Fruit fly (Drosophila melanogaster) whole organism, embryonic: ENCODE results near the gene TwdlF.

Experiments
- Adf1 ChIP-seq: fragments of 200-800 bp; sonication (Bioruptor generic); IDR thresholded peaks from 2 replicates; pipeline ENCODE4 v1.3.6; 2022; ENCODE audit warnings: missing biosample characterization, missing genetic modification characterization
- Blimp-1 ChIP-seq: fragments of 200-800 bp; sonication (Bioruptor generic); optimal IDR thresholded peaks from 3 replicates; lab custom pipeline; 2018; ENCODE audit warnings: missing biosample characterization, missing genetic modification characterization, mild to moderate bottlenecking, moderate library complexity, missing genetic modification reagents
- CG11456 ChIP-seq: fragments of 200-800 bp; sonication (Bioruptor generic); IDR thresholded peaks from 3 replicates; pipeline ENCODE4 v1.3.6; 2022; ENCODE audit warnings: missing biosample characterization, missing genetic modification characterization
- CG11560 ChIP-seq: fragments of 200-800 bp; sonication (Bioruptor generic); IDR thresholded peaks from 3 replicates; pipeline ENCODE4 v1.3.6; 2022; ENCODE audit warnings: missing biosample characterization, missing genetic modification characterization
- CG13424 ChIP-seq: fragments of 200-800 bp; sonication (Bioruptor generic); optimal IDR thresholded peaks from 2 replicates; lab custom pipeline; 2019; ENCODE audit warnings: missing biosample characterization, mild to moderate bottlenecking, missing genetic modification characterization, moderate library complexity
- CG15011 ChIP-seq: fragments of 200-800 bp; sonication (Bioruptor generic); optimal IDR thresholded peaks from 3 replicates; lab custom pipeline; 2018; ENCODE audit warnings: missing biosample characterization, mild to moderate bottlenecking, missing genetic modification characterization
- CG17912 ChIP-seq: fragments of 200-800 bp; sonication (Bioruptor generic); optimal IDR thresholded peaks from 2 replicates; lab custom pipeline; 2018; ENCODE audit warnings: missing biosample characterization, mild to moderate bottlenecking, missing genetic modification characterization
- CG18011 ChIP-seq: fragments of 200-800 bp; sonication (Bioruptor generic); optimal IDR thresholded peaks from 2 replicates; lab custom pipeline; 2017; ENCODE audit warnings: missing biosample characterization, missing genetic modification characterization, mild to moderate bottlenecking, moderate library complexity, missing genotype
- CG18476 ChIP-seq: fragments of 200-800 bp; sonication (Bioruptor generic); optimal IDR thresholded peaks from 2 replicates; lab custom pipeline; 2016; ENCODE audit warnings: missing biosample characterization, mild to moderate bottlenecking, missing genetic modification characterization
- CG18599 ChIP-seq: fragments of 200-800 bp; sonication (Bioruptor generic); optimal IDR thresholded peaks from 3 replicates; lab custom pipeline; 2017; ENCODE audit warnings: missing biosample characterization, missing genetic modification characterization, mild to moderate bottlenecking, moderate library complexity, missing genetic modification reagents
- CG32772 ChIP-seq: fragments of 200-800 bp; sonication (Bioruptor generic); IDR thresholded peaks from 2 replicates; pipeline ENCODE4 v1.3.6; 2022; ENCODE audit warnings: missing biosample characterization, missing genetic modification characterization
- CG33557 ChIP-seq: fragments of 200-800 bp; sonication (Bioruptor generic); optimal IDR thresholded peaks from 2 replicates; lab custom pipeline; 2019; ENCODE audit warnings: missing biosample characterization, mild to moderate bottlenecking, missing genetic modification characterization, moderate library complexity
- CG42726 ChIP-seq: fragments of 200-800 bp; sonication (Bioruptor generic); IDR thresholded peaks from 2 replicates; pipeline ENCODE4 v1.3.6; 2022; ENCODE audit warnings: missing biosample characterization, missing genetic modification characterization; ENCODE audit not compliant: partially characterized antibody
- CG4730 ChIP-seq: fragments of 200-800 bp; sonication (Bioruptor generic); IDR thresholded peaks from 2 replicates; pipeline ENCODE4 v1.3.6; 2022; ENCODE audit warnings: missing biosample characterization, missing genetic modification characterization
- CG6254 ChIP-seq: fragments of 200-800 bp; sonication (Bioruptor generic); optimal IDR thresholded peaks from 3 replicates; lab custom pipeline; 2017; ENCODE audit warnings: mild to moderate bottlenecking, missing biosample characterization, missing genetic modification reagents, missing genetic modification characterization
- CG6813 ChIP-seq: fragments of 200-800 bp; sonication (Bioruptor generic); optimal IDR thresholded peaks from 2 replicates; lab custom pipeline; 2017; ENCODE audit warnings: missing biosample characterization, missing genetic modification characterization, mild to moderate bottlenecking, moderate library complexity, missing genetic modification reagents
- CG6854 ChIP-seq: fragments of 200-800 bp; sonication (Bioruptor generic); optimal IDR thresholded peaks from 3 replicates; lab custom pipeline; 2017; ENCODE audit warnings: missing biosample characterization, mild to moderate bottlenecking, missing genetic modification characterization
- CG7556 ChIP-seq: fragments of 200-800 bp; sonication (Bioruptor generic); optimal IDR thresholded peaks from 2 replicates; lab custom pipeline; 2017; ENCODE audit warnings: missing biosample characterization, mild to moderate bottlenecking, missing genetic modification characterization
- CG8924 ChIP-seq: fragments of 200-800 bp; optimal IDR thresholded peaks from 3 replicates; lab custom pipeline; 2019; ENCODE audit warnings: missing biosample characterization, mild to moderate bottlenecking, missing genetic modification characterization, moderate library complexity
- CG8944 ChIP-seq: fragments of 200-800 bp; sonication (Bioruptor generic); optimal IDR thresholded peaks from 3 replicates; lab custom pipeline; 2016; ENCODE audit warnings: missing biosample characterization, missing genetic modification characterization
- CG9817 ChIP-seq: fragments of 200-800 bp; sonication (Bioruptor generic); optimal IDR thresholded peaks from 2 replicates; lab custom pipeline; 2018; ENCODE audit warnings: missing biosample characterization, mild to moderate bottlenecking, missing genetic modification characterization, moderate library complexity
- Dad ChIP-seq: fragments of 200-800 bp; sonication (Bioruptor generic); optimal IDR thresholded peaks from 3 replicates; lab custom pipeline; 2016; ENCODE audit warnings: missing biosample characterization, missing genetic modification characterization
- GATAe ChIP-seq: fragments of 200-800 bp; sonication (Bioruptor generic); conservative IDR thresholded peaks from 2 replicates; pipeline ENCODE4 v1.3.6; 2022; ENCODE audit warnings: missing biosample characterization, missing genetic modification characterization
- Hmx ChIP-seq: fragments of 200-800 bp; sonication (Bioruptor generic); optimal IDR thresholded peaks from 2 replicates; lab custom pipeline; 2016; ENCODE audit warnings: missing biosample characterization, missing genetic modification characterization
- Hsf ChIP-seq: fragments of 200-800 bp; sonication (Bioruptor generic); optimal IDR thresholded peaks from 3 replicates; lab custom pipeline; 2016; ENCODE audit warnings: missing biosample characterization, missing genetic modification characterization
- Lim3 ChIP-seq: fragments of 200-800 bp; sonication (Bioruptor generic); IDR thresholded peaks from 2 replicates; pipeline ENCODE4 v1.3.6; 2022; ENCODE audit warnings: missing biosample characterization, missing genetic modification characterization
- Mrtf ChIP-seq: fragments of 200-800 bp; sonication (Bioruptor generic); IDR thresholded peaks from 3 replicates; pipeline ENCODE4 v1.3.6; 2022; ENCODE audit warnings: missing biosample characterization, missing genetic modification characterization
- NFAT ChIP-seq: fragments of 200-800 bp; sonication (Bioruptor generic); IDR thresholded peaks from 2 replicates; pipeline ENCODE4 v1.3.6; 2022; ENCODE audit warnings: missing biosample characterization, missing genetic modification characterization
- NK7.1 ChIP-seq: fragments of 200-800 bp; sonication (Bioruptor generic); optimal IDR thresholded peaks from 3 replicates; lab custom pipeline; 2016; ENCODE audit warnings: missing biosample characterization, missing genetic modification characterization
- Oli ChIP-seq: fragments of 200-800 bp; sonication (Bioruptor generic); optimal IDR thresholded peaks from 2 replicates; lab custom pipeline; 2018; ENCODE audit warnings: missing biosample characterization, mild to moderate bottlenecking, missing genetic modification characterization, moderate library complexity
- Ravus ChIP-seq: fragments of 200-800 bp; sonication (Bioruptor generic); IDR thresholded peaks from 2 replicates; pipeline ENCODE4 v1.3.6; 2022; ENCODE audit warnings: missing biosample characterization, missing genetic modification characterization
- Sox100B ChIP-seq: fragments of 200-800 bp; sonication (Bioruptor generic); optimal IDR thresholded peaks from 3 replicates; lab custom pipeline; 2018; ENCODE audit warnings: missing biosample characterization, mild to moderate bottlenecking, missing genetic modification characterization
- Usf ChIP-seq: fragments of 200-800 bp; sonication (Bioruptor generic); optimal IDR thresholded peaks from 2 replicates; lab custom pipeline; 2017; ENCODE audit warnings: missing genotype, missing biosample characterization, missing genetic modification characterization
- ab ChIP-seq: fragments of 200-800 bp; sonication (Bioruptor generic); optimal IDR thresholded peaks from 2 replicates; lab custom pipeline; 2016; ENCODE audit warnings: missing biosample characterization, missing genetic modification characterization
- abd-A ChIP-seq: fragments of 200-800 bp; sonication (Bioruptor generic); optimal IDR thresholded peaks from 3 replicates; lab custom pipeline; 2019; ENCODE audit warnings: missing biosample characterization, mild to moderate bottlenecking, missing genetic modification characterization, moderate library complexity
- amos ChIP-seq: fragments of 200-800 bp; sonication (Bioruptor generic); IDR thresholded peaks from 2 replicates; pipeline ENCODE4 v1.3.6; 2022; ENCODE audit warnings: missing biosample characterization, missing genetic modification characterization; ENCODE audit not compliant: partially characterized antibody
- aop ChIP-seq: fragments of 200-800 bp; sonication (Bioruptor generic); IDR thresholded peaks from 2 replicates; pipeline ENCODE4 v1.3.6; 2022; ENCODE audit warnings: missing biosample characterization, missing genetic modification characterization
- ara ChIP-seq: fragments of 200-800 bp; sonication (Bioruptor generic); IDR thresholded peaks from 2 replicates; pipeline ENCODE4 v1.3.6; 2022; ENCODE audit warnings: missing biosample characterization, missing genetic modification characterization
- bsh ChIP-seq, 2 experiments: fragments of 200-800 bp; sonication (Bioruptor generic); optimal IDR thresholded peaks; 2 replicates each; lab custom pipeline; 2017 to 2018; ENCODE audit warnings: mild to moderate bottlenecking in 2 of 2, missing biosample characterization in 2 of 2, missing genetic modification characterization in 2 of 2, moderate library complexity in 1 of 2
- cg ChIP-seq: fragments of 200-800 bp; sonication (Bioruptor generic); optimal IDR thresholded peaks from 3 replicates; lab custom pipeline; 2019; ENCODE audit warnings: missing biosample characterization, mild to moderate bottlenecking, missing genetic modification characterization, moderate library complexity
- cwo ChIP-seq: fragments of 200-800 bp; sonication (Bioruptor generic); optimal IDR thresholded peaks from 3 replicates; lab custom pipeline; 2017; ENCODE audit warnings: missing biosample characterization, missing genetic modification characterization, mild to moderate bottlenecking, moderate library complexity, missing genetic modification reagents
- dan ChIP-seq: fragments of 200-800 bp; sonication (Bioruptor generic); IDR thresholded peaks from 2 replicates; pipeline ENCODE4 v1.3.6; 2022; ENCODE audit warnings: missing biosample characterization, missing genetic modification characterization
- emc ChIP-seq: fragments of 200-800 bp; sonication (Bioruptor generic); optimal IDR thresholded peaks from 2 replicates; lab custom pipeline; 2016; ENCODE audit warnings: missing biosample characterization, missing genetic modification characterization
- ken ChIP-seq: fragments of 200-800 bp; sonication (Bioruptor generic); IDR thresholded peaks from 3 replicates; pipeline ENCODE4 v1.3.6; 2022; ENCODE audit warnings: missing biosample characterization, missing genetic modification characterization
- nerfin-1 ChIP-seq: fragments of 200-800 bp; sonication (Bioruptor generic); optimal IDR thresholded peaks from 3 replicates; lab custom pipeline; 2019; ENCODE audit warnings: missing biosample characterization, mild to moderate bottlenecking, missing genetic modification characterization, moderate library complexity
- ro ChIP-seq: fragments of 200-800 bp; sonication (Bioruptor generic); IDR thresholded peaks from 2 replicates; pipeline ENCODE4 v1.3.6; 2022; ENCODE audit warnings: missing biosample characterization, missing genetic modification characterization
- sens ChIP-seq: fragments of 200-800 bp; sonication (Bioruptor generic); peaks from one replicate; lab custom pipeline; 2016; ENCODE audit warnings: missing biosample characterization, missing genetic modification characterization
- trem ChIP-seq: fragments of 200-800 bp; optimal IDR thresholded peaks from 3 replicates; lab custom pipeline; 2019; ENCODE audit warnings: missing biosample characterization, mild to moderate bottlenecking, missing genetic modification characterization, moderate library complexity
- tup ChIP-seq: fragments of 200-800 bp; sonication (Bioruptor generic); optimal IDR thresholded peaks from 2 replicates; lab custom pipeline; 2016; ENCODE audit warnings: missing biosample characterization, mild to moderate bottlenecking, missing genetic modification characterization, moderate library complexity

Gene TwdlF

dm6 chr3R:4229137-4229764 is 17.6 kb upstream of the TwdlF start, which contains the start of gene DhpD (continued):
- TF ChIP-seq emc (peak; percentile 27), trem (peak; percentile 50), nerfin-1 (no peak), ara (GFP tag; lab: Robert Waterston, UW) (peak; percentile 76), GATAe (GFP tag; lab: Robert Waterston, UW) (no peak; the same call in 1 of the 2 replicates), Sox100B (no peak), tup (GFP tag; lab: Kevin White, UChicago) (no peak), CG11456 (GFP tag; lab: Robert Waterston, UW) (peak; percentile 82), aop (GFP tag; lab: Robert Waterston, UW) (no peak), bsh (GFP tag; optimal IDR thresholded peaks at IDR 0.05; lab: Kevin White, UChicago) (peak; percentile 34 to 64), Mrtf (GFP tag; lab: Robert Waterston, UW) (peak; percentile 43; the same call in 2 of the 3 replicates), CG8944 (GFP tag; lab: Kevin White, UChicago) (peak; percentile 29), cg (GFP tag; lab: Kevin White, UChicago) (no peak), CG6854 (peak; percentile 24), CG9817 (tag; lab: Kevin White, UChicago) (peak; percentile 75), CG6813 (peak; percentile 56), Dad (GFP tag; lab: Kevin White, UChicago) (no peak), Hsf (GFP tag; lab: Kevin White, UChicago) (peak; percentile 56), Ravus (GFP tag; lab: Robert Waterston, UW) (no peak), abd-A (tag; lab: Kevin White, UChicago) (no peak), amos (peak; percentile 90; the same call in 1 of the 2 replicates), CG8924 (tag; lab: Kevin White, UChicago) (no peak), CG11560 (tag; lab: Robert Waterston, UW) (peak; percentile 56; the same call in 1 of the 3 replicates), dan (GFP tag; lab: Robert Waterston, UW) (no peak), Usf (peak; percentile 62), CG33557 (no peak), ken (GFP tag; lab: Robert Waterston, UW) (peak; percentile 81), NFAT (GFP tag; lab: Robert Waterston, UW) (peak; percentile 93), Lim3 (GFP tag; lab: Robert Waterston, UW) (no peak), ab (no peak), CG17912 (no peak), CG18476 (GFP tag; lab: Kevin White, UChicago) (peak; percentile 50), CG6254 (GFP tag; lab: Kevin White, UChicago) (peak; percentile 53), Hmx (GFP tag; lab: Kevin White, UChicago) (peak; percentile 50), ro (GFP tag; lab: Robert Waterston, UW) (no peak), CG32772 (GFP tag; lab: Robert Waterston, UW) (peak; percentile 39), Oli (peak; percentile 48), CG15011 (GFP tag; lab: Kevin White, UChicago) (peak; percentile 51), CG4730 (GFP tag; lab: Robert Waterston, UW) (peak; percentile 36; the same call in 1 of the 2 replicates), Adf1 (0 out of 2 replicates have a peak, but pooled peaks have one; percentile 35), NK7.1 (GFP tag; lab: Kevin White, UChicago) (no peak), CG7556 (peak; percentile 43), CG13424 (tag; lab: Kevin White, UChicago) (peak; percentile 76), CG18011 (GFP tag; lab: Kevin White, UChicago) (peak; percentile 43), CG18599 (peak; percentile 75), sens (peak; percentile 87), Blimp-1 (peak; percentile 68), cwo (GFP tag; lab: Kevin White, UChicago) (peak; percentile 70), CG42726 (GFP tag; lab: Robert Waterston, UW) (peak; percentile 88; the same call in 1 of the 2 replicates)
